Worm (Caenorhabditis elegans) whole organism, mixed stage, embryonic: ENCODE results near the gene ZK1127.3.
A peak's percentile ranks its signal among the peaks of the same experiment; 100 is the strongest.

Source experiments
- M03D4.4 ChIP-seq: sonication (generic microtip); optimal IDR thresholded peaks from 2 replicates; lab custom pipeline; 2017; ENCODE audit warnings: mild to moderate bottlenecking, missing genetic modification characterization, missing compliant biosample characterization
- bed-3 ChIP-seq: fragments of 200-800 bp; sonication (Bioruptor generic); optimal IDR thresholded peaks from 3 replicates; lab custom pipeline; 2018; ENCODE audit warnings: mild to moderate bottlenecking, missing genetic modification characterization, moderate library complexity, missing compliant biosample characterization
- blmp-1 ChIP-seq: fragments of 150-350 bp; optimal IDR thresholded peaks from 2 replicates; lab custom pipeline; 2014; ENCODE audit warnings: missing biosample characterization, missing genetic modification characterization
- ceh-39 ChIP-seq: fragments of 150-350 bp; optimal IDR thresholded peaks from 2 replicates; lab custom pipeline; 2014; ENCODE audit warnings: missing biosample characterization, missing genetic modification characterization
- ceh-43 ChIP-seq: fragments of 200-800 bp; sonication (Bioruptor generic); optimal IDR thresholded peaks from 2 replicates; lab custom pipeline; 2018; ENCODE audit warnings: mild to moderate bottlenecking, missing genetic modification characterization, moderate library complexity, missing compliant biosample characterization
- ceh-83 ChIP-seq: fragments of 200-800 bp; sonication (Bioruptor generic); optimal IDR thresholded peaks from 2 replicates; lab custom pipeline; 2018; ENCODE audit warnings: mild to moderate bottlenecking, missing genetic modification characterization, missing compliant biosample characterization
- ces-1 ChIP-seq: fragments of 150-350 bp; optimal IDR thresholded peaks from 2 replicates; lab custom pipeline; 2014; ENCODE audit warnings: missing biosample characterization, missing genetic modification reagents, missing genetic modification characterization
- cnd-1 ChIP-seq: fragments of 200-800 bp; sonication (Bioruptor generic); optimal IDR thresholded peaks from 2 replicates; lab custom pipeline; 2018; ENCODE audit warnings: mild to moderate bottlenecking, missing genetic modification characterization, missing compliant biosample characterization
- drap-1 ChIP-seq: fragments of 200-800 bp; sonication (Bioruptor generic); optimal IDR thresholded peaks from 3 replicates; lab custom pipeline; 2018; ENCODE audit warnings: mild to moderate bottlenecking, missing genetic modification characterization, missing compliant biosample characterization
- elt-1 ChIP-seq: sonication (generic microtip); optimal IDR thresholded peaks from 2 replicates; lab custom pipeline; 2017; ENCODE audit warnings: missing genetic modification characterization, mild to moderate bottlenecking, missing compliant biosample characterization, antibody characterized with exemption, moderate library complexity, borderline replicate concordance; ENCODE audit not compliant: insufficient read depth
- elt-3 ChIP-seq: fragments of 150-350 bp; optimal IDR thresholded peaks from 2 replicates; lab custom pipeline; 2014; ENCODE audit warnings: missing biosample characterization, missing genetic modification characterization
- flh-1 ChIP-seq: fragments of 200-800 bp; sonication (Bioruptor generic); optimal IDR thresholded peaks from 2 replicates; lab custom pipeline; 2018; ENCODE audit warnings: mild to moderate bottlenecking, missing genetic modification characterization, moderate library complexity, missing compliant biosample characterization
- ham-2 ChIP-seq: fragments of 200-800 bp; sonication (Bioruptor generic); optimal IDR thresholded peaks from 2 replicates; lab custom pipeline; 2018; ENCODE audit warnings: mild to moderate bottlenecking, missing genetic modification characterization, missing compliant biosample characterization
- hlh-1 ChIP-seq: fragments of 150-350 bp; optimal IDR thresholded peaks from 2 replicates; lab custom pipeline; 2014; ENCODE audit warnings: missing biosample characterization, missing genetic modification reagents, missing genetic modification characterization
- lin-13 ChIP-seq: fragments of 150-350 bp; optimal IDR thresholded peaks from 2 replicates; lab custom pipeline; 2014; ENCODE audit warnings: missing biosample characterization, missing genetic modification characterization
- lin-32 ChIP-seq: fragments of 200-800 bp; sonication (Bioruptor generic); optimal IDR thresholded peaks from 2 replicates; lab custom pipeline; 2018; ENCODE audit warnings: mild to moderate bottlenecking, missing genetic modification characterization, missing compliant biosample characterization
- lsy-2 ChIP-seq: fragments of 150-350 bp; optimal IDR thresholded peaks from 2 replicates; lab custom pipeline; 2014; ENCODE audit warnings: missing biosample characterization, missing genetic modification characterization
- mab-5 ChIP-seq: fragments of 150-350 bp; optimal IDR thresholded peaks from 2 replicates; lab custom pipeline; 2014; ENCODE audit warnings: missing biosample characterization, missing genetic modification characterization
- mep-1 ChIP-seq: fragments of 150-350 bp; optimal IDR thresholded peaks from 2 replicates; lab custom pipeline; 2017; ENCODE audit warnings: missing biosample characterization, missing genetic modification reagents, missing genetic modification characterization, inconsistent platforms
- mls-2 ChIP-seq: sonication (generic microtip); optimal IDR thresholded peaks from 2 replicates; lab custom pipeline; 2016; ENCODE audit warnings: mild to moderate bottlenecking, missing genetic modification characterization, moderate library complexity, missing compliant biosample characterization
- nhr-12 ChIP-seq: fragments of 150-350 bp; optimal IDR thresholded peaks from 2 replicates; lab custom pipeline; 2014; ENCODE audit warnings: missing biosample characterization, missing genetic modification characterization
- nhr-2 ChIP-seq: fragments of 150-350 bp; optimal IDR thresholded peaks from 2 replicates; lab custom pipeline; 2014; ENCODE audit warnings: missing biosample characterization, missing genetic modification characterization
- nhr-237 ChIP-seq: fragments of 150-350 bp; optimal IDR thresholded peaks from 2 replicates; lab custom pipeline; 2014; ENCODE audit warnings: missing biosample characterization, missing genetic modification characterization
- nhr-28 ChIP-seq: fragments of 150-350 bp; optimal IDR thresholded peaks from 2 replicates; lab custom pipeline; 2014; ENCODE audit warnings: missing biosample characterization, missing genetic modification characterization
- nhr-76 ChIP-seq: sonication (generic microtip); optimal IDR thresholded peaks from 2 replicates; lab custom pipeline; 2017; ENCODE audit warnings: missing biosample characterization, missing genetic modification characterization
- pha-4 ChIP-seq: fragments of 150-350 bp; optimal IDR thresholded peaks from 2 replicates; lab custom pipeline; 2018; ENCODE audit warnings: missing biosample characterization, missing genetic modification reagents, missing genetic modification characterization
- sem-2 ChIP-seq: fragments of 200-800 bp; sonication (Bioruptor generic); optimal IDR thresholded peaks from 2 replicates; lab custom pipeline; 2018; ENCODE audit warnings: mild to moderate bottlenecking, missing genetic modification characterization, missing compliant biosample characterization
- snpc-4 ChIP-seq: fragments of 150-350 bp; optimal IDR thresholded peaks from 2 replicates; lab custom pipeline; 2014; ENCODE audit warnings: missing biosample characterization, missing genetic modification characterization
- sptf-1 ChIP-seq: sonication (generic microtip); optimal IDR thresholded peaks from 2 replicates; lab custom pipeline; 2017; ENCODE audit warnings: mild to moderate bottlenecking, missing genetic modification characterization, moderate library complexity, missing compliant biosample characterization
- tbx-8 ChIP-seq: fragments of 200-800 bp; sonication (Bioruptor generic); optimal IDR thresholded peaks from 2 replicates; lab custom pipeline; 2018; ENCODE audit warnings: mild to moderate bottlenecking, missing genetic modification characterization, moderate library complexity, missing compliant biosample characterization
- unc-120 ChIP-seq: sonication (generic microtip); optimal IDR thresholded peaks from 2 replicates; lab custom pipeline; 2017; ENCODE audit warnings: missing genetic modification characterization, missing compliant biosample characterization; ENCODE audit not compliant: poor library complexity, severe bottlenecking
- unc-39 ChIP-seq: fragments of 150-350 bp; optimal IDR thresholded peaks from 2 replicates; lab custom pipeline; 2014; ENCODE audit warnings: missing biosample characterization, missing genetic modification characterization
- unc-62 ChIP-seq: fragments of 150-350 bp; optimal IDR thresholded peaks from 2 replicates; lab custom pipeline; 2014; ENCODE audit warnings: missing biosample characterization, missing genetic modification reagents, missing genetic modification characterization
- zip-8 ChIP-seq: fragments of 150-350 bp; optimal IDR thresholded peaks from 2 replicates; lab custom pipeline; 2014; ENCODE audit warnings: missing biosample characterization, missing genetic modification characterization
- ztf-11 ChIP-seq: fragments of 150-350 bp; optimal IDR thresholded peaks from 2 replicates; lab custom pipeline; 2014; ENCODE audit warnings: missing biosample characterization, missing genetic modification characterization

Gene ZK1127.3

ce11 chrII:7099231-7099630 lies 44.1 kb downstream of the ZK1127.3 start:
- no peak for TF ChIP-seq sem-2 (GFP tag; lab: Kevin White, UChicago)
- no peak for TF ChIP-seq flh-1
- no peak for TF ChIP-seq nhr-28 (tag; lab: Kevin White, UChicago)
- TF ChIP-seq ceh-43 (GFP tag; lab: Kevin White, UChicago) = no peak
- TF ChIP-seq nhr-237 (tag; lab: Kevin White, UChicago) = no peak
- no peak for TF ChIP-seq mab-5 (tag; lab: Kevin White, UChicago)
- no peak for TF ChIP-seq ham-2
- TF ChIP-seq, all 35 proteins: peak for 0

DNA sequence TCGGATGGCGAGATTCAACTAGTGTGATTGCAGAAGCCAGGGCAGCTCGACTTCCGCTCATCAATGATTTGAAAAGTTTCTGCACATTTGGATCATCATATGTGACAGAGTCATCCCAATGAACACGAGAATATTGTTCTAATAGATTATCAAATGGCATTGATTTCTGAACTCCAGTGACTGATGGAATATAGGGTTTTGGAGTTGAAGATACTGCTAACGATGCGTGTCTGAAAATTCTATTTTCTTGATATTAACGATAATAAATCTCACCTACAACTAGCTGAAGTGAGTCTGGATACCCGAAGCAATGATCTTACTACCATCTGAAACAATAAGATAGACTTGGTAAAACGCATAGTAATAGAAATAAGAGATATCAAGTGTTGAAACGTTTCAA lies 45.8 kb downstream of the ZK1127.3 start, which contains the start of gene mmaa-1:
Gene mmaa-1, minus strand, starts transcription at position 328 of the 400 bp plus-strand sequence.
- TF ChIP-seq elt-1 (tag; lab: Kevin White, UChicago) (no peak), drap-1 (GFP tag; lab: Kevin White, UChicago) (no peak), blmp-1 (tag; lab: Kevin White, UChicago) (no peak), lin-13 (no peak), ham-2 (no peak), mab-5 (tag; lab: Kevin White, UChicago) (no peak), hlh-1 (no peak), mep-1 (tag; lab: Kevin White, UChicago) (no peak), nhr-12 (no peak), pha-4 (tag; lab: Kevin White, UChicago) (no peak), zip-8 (no peak), ceh-39 (tag; lab: Kevin White, UChicago) (no peak), sem-2 (GFP tag; lab: Kevin White, UChicago) (no peak), elt-3 (tag; lab: Kevin White, UChicago) (no peak), tbx-8 (no peak), cnd-1 (tag; lab: Kevin White, UChicago) (no peak), flh-1 (no peak), ztf-11 (tag; lab: Kevin White, UChicago) (no peak), snpc-4 (tag; lab: Kevin White, UChicago) (no peak), lsy-2 (no peak)

- TF ChIP-seq ceh-83 (GFP tag; lab: Kevin White, UChicago) = no peak
- no peak for TF ChIP-seq lsy-2
- TF ChIP-seq blmp-1 (tag; lab: Kevin White, UChicago) = no peak
- TF ChIP-seq tbx-8 = no peak
- TF ChIP-seq nhr-237 (tag; lab: Kevin White, UChicago) = no peak
- TF ChIP-seq bed-3 = no peak
- no peak for TF ChIP-seq mab-5 (tag; lab: Kevin White, UChicago)
Observed at ce11 chrII:7102288-7102687, 47.2 kb downstream of the ZK1127.3 start.

DNA sequence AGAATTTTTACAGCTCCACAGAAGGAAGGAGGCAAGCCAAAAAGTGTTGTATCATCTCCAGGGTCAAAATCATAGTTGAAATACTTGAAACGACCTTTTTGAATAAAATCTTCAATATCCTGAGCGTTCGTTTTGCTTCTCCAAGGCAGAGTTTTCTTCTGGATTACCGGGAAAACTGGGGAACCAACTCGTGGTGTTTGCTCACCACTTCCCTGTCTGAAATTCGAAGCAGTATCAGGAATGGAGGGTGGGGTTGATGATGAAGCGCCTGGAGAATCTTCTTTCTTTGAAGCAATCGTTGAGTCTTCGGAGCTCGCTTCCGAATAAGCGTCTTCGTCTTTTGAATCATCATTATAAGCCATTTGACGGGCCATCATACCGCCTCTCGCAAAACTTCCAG lies 48.0 kb downstream of the ZK1127.3 start:
- TF ChIP-seq nhr-12 = no peak
- TF ChIP-seq ceh-39 (tag; lab: Kevin White, UChicago) = no peak
- TF ChIP-seq ztf-11 (tag; lab: Kevin White, UChicago) = no peak

DNA sequence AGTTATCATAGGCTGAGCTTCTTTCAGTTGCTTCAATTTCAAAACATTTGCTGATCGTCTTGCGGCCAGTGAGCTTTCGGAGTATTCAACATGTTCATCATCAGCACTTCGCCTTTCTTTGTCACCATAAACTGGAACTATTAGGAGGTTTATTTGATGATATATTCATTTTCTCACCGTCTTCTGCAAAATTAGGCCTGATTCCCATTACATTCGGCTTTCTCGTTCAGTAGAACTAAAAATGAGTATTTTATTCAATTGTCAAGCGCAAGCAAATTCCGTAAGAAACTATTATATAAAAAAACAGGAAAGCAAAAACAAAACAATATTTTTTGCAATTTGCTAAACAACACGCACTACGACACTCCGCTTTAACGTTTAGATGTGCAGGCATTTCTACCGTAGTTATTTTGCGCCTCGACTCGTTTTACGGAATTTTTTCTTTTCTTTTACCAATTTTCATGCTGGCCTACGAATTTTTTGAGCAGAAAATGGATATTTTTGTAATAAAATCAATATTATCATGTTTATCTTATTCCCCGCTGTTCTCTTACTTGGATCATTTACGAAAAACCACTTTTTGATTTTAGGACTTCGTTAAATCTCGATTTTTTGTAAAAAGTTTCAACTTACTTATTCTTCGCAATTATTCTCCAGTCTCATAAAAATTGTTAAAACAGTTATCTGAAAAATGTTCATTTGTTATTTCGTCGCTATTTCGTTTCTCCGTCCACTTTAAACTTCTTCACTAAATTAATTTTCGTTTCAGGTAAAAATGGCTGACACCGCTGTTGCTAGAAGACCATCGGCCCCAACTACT lies 49.9 kb downstream of the ZK1127.3 start, which contains the start of the genes farl-11 and rpl-33:
Gene farl-11, minus strand, starts transcription at position 242 of the 820 bp plus-strand sequence.
Gene rpl-33, plus strand, starts transcription at position 770 of the 820 bp plus-strand sequence.
- TF ChIP-seq nhr-237 (tag; lab: Kevin White, UChicago) = peak; percentile 92
- TF ChIP-seq pha-4 (tag; lab: Kevin White, UChicago) = peak; percentile 81
- TF ChIP-seq ceh-83 (GFP tag; lab: Kevin White, UChicago) = no peak
- TF ChIP-seq sptf-1 = peak; percentile 33
- TF ChIP-seq mep-1 (tag; lab: Kevin White, UChicago) = peak; percentile 88
- peak; percentile 76 for TF ChIP-seq ces-1 (GFP tag; lab: Kevin White, UChicago)
- TF ChIP-seq flh-1 = no peak
- peak; percentile 79 for TF ChIP-seq ceh-39 (tag; lab: Kevin White, UChicago)
- peak; percentile 73 for TF ChIP-seq unc-62
- no peak for TF ChIP-seq sem-2 (GFP tag; lab: Kevin White, UChicago)
- peak; percentile 4 for TF ChIP-seq unc-120 (tag; lab: Kevin White, UChicago)
- TF ChIP-seq ceh-43 (GFP tag; lab: Kevin White, UChicago) = no peak
- no peak for TF ChIP-seq unc-39 (tag; lab: Kevin White, UChicago)
- no peak for TF ChIP-seq cnd-1 (tag; lab: Kevin White, UChicago)
- no peak for TF ChIP-seq M03D4.4 (tag; lab: Kevin White, UChicago)
- TF ChIP-seq lsy-2 = peak; percentile 98
- TF ChIP-seq nhr-12 = no peak
- TF ChIP-seq nhr-76 (tag; lab: Kevin White, UChicago) = no peak
- TF ChIP-seq hlh-1 = peak; percentile 61
- no peak for TF ChIP-seq zip-8
- TF ChIP-seq lin-32 (GFP tag; lab: Kevin White, UChicago) = no peak
- TF ChIP-seq elt-1 (tag; lab: Kevin White, UChicago) = no peak
- no peak for TF ChIP-seq nhr-2 (tag; lab: Kevin White, UChicago)
- TF ChIP-seq bed-3 = no peak
- TF ChIP-seq lin-13 = peak; percentile 63
- no peak for TF ChIP-seq tbx-8
- TF ChIP-seq mab-5 (tag; lab: Kevin White, UChicago) = peak; percentile 41
- TF ChIP-seq mls-2 (tag; lab: Kevin White, UChicago) = peak; percentile 5
- no peak for TF ChIP-seq drap-1 (GFP tag; lab: Kevin White, UChicago)
